Fruit fly (Drosophila melanogaster): ENCODE measurements around the gene Sgp.
A peak's percentile ranks its signal among the peaks of the same experiment; 100 is the strongest.

Gene Sgp

dm6 chr2L:8538449-8539050, 19.1 kb downstream of the Sgp start:
- TF ChIP-seq CG17806 (tag; optimal IDR thresholded peaks at IDR 0.05), result no peak
- no peak for TF ChIP-seq CG13204 (GFP tag; optimal IDR thresholded peaks at IDR 0.05)

dm6 chr2L:8541469-8542233, 22.2 kb downstream of the Sgp start, which contains the start of gene Sema1a:
Sema1a (plus strand) TSS chr2L:8542147.
- TF ChIP-seq CG32121 (GFP tag; IDR thresholded peaks at IDR 0.05), result peak; percentile 56; the same call in 1 of the 2 replicates
- no peak for TF ChIP-seq fd96Ca (GFP tag; IDR thresholded peaks at IDR 0.05)
- TF ChIP-seq CG10348 (GFP tag; IDR thresholded peaks at IDR 0.05), result no peak
- peak; percentile 26 for TF ChIP-seq CG17806 (tag; optimal IDR thresholded peaks at IDR 0.05)
- peak; percentile 44 for TF ChIP-seq D1 (tag; optimal IDR thresholded peaks at IDR 0.05)
- TF ChIP-seq EcR (GFP tag; optimal IDR thresholded peaks at IDR 0.05), result no peak
- peak; percentile 71 for TF ChIP-seq Snoo (tag; optimal IDR thresholded peaks at IDR 0.05)
- TF ChIP-seq CG13204 (GFP tag; optimal IDR thresholded peaks at IDR 0.05), result no peak
- TF ChIP-seq CG4496 (GFP tag; IDR thresholded peaks at IDR 0.05), result peak; percentile 74; the same call in 2 of the 3 replicates
- TF ChIP-seq CG9948 (tag; optimal IDR thresholded peaks at IDR 0.05), result peak; percentile 39
- peak; percentile 44 for TF ChIP-seq CG14655 (GFP tag; optimal IDR thresholded peaks at IDR 0.05)
- TF ChIP-seq CG15710 (tag; optimal IDR thresholded peaks at IDR 0.05), result peak; percentile 9
- peak; percentile 53 for TF ChIP-seq CG8159 (tag; optimal IDR thresholded peaks at IDR 0.05)
- peak; percentile 71 for TF ChIP-seq Ets98B (GFP tag; IDR thresholded peaks at IDR 0.05)
- TF ChIP-seq Pif1B (GFP tag; optimal IDR thresholded peaks at IDR 0.05), result peak; percentile 24
- TF ChIP-seq rn (GFP tag; IDR thresholded peaks at IDR 0.05), result no peak
- peak; percentile 49 for TF ChIP-seq CG34367 (tag; optimal IDR thresholded peaks at IDR 0.05)
- peak; percentile 51 for TF ChIP-seq CG8301 (tag; optimal IDR thresholded peaks at IDR 0.05)
- TF ChIP-seq CG12605 (GFP tag; IDR thresholded peaks at IDR 0.05), result peak; percentile 74
- peak; percentile 19 for TF ChIP-seq Pif1A (GFP tag; optimal IDR thresholded peaks at IDR 0.05)
- no peak for TF ChIP-seq gl (tag; optimal IDR thresholded peaks at IDR 0.05)

dm6 chr2L:8542234-8542572, 22.7 kb downstream of the Sgp start:
- TF ChIP-seq Pif1A (GFP tag; optimal IDR thresholded peaks at IDR 0.05) (no peak), CG34367 (tag; optimal IDR thresholded peaks at IDR 0.05) (no peak), Ets98B (GFP tag; IDR thresholded peaks at IDR 0.05) (no peak), CG12605 (GFP tag; IDR thresholded peaks at IDR 0.05) (no peak)

dm6 chr2L:8542639-8543038, 23.1 kb downstream of the Sgp start:
- TF ChIP-seq fd96Ca (GFP tag; IDR thresholded peaks at IDR 0.05) (no peak), CG13204 (GFP tag; optimal IDR thresholded peaks at IDR 0.05) (no peak), Pif1B (GFP tag; optimal IDR thresholded peaks at IDR 0.05) (no peak), Ets98B (GFP tag; IDR thresholded peaks at IDR 0.05) (no peak), rn (GFP tag; IDR thresholded peaks at IDR 0.05) (no peak), EcR (GFP tag; optimal IDR thresholded peaks at IDR 0.05) (no peak), CG15710 (tag; optimal IDR thresholded peaks at IDR 0.05) (no peak), CG17806 (tag; optimal IDR thresholded peaks at IDR 0.05) (no peak), CG9948 (tag; optimal IDR thresholded peaks at IDR 0.05) (no peak), gl (tag; optimal IDR thresholded peaks at IDR 0.05) (no peak), D1 (tag; optimal IDR thresholded peaks at IDR 0.05) (no peak), CG12605 (GFP tag; IDR thresholded peaks at IDR 0.05) (no peak), CG32121 (GFP tag; IDR thresholded peaks at IDR 0.05) (no peak)

- TF ChIP-seq D1 (tag; optimal IDR thresholded peaks at IDR 0.05) (peak; percentile 36), Ets98B (GFP tag; IDR thresholded peaks at IDR 0.05) (no peak), CG4496 (GFP tag; IDR thresholded peaks at IDR 0.05) (peak; percentile 69), CG32121 (GFP tag; IDR thresholded peaks at IDR 0.05) (peak; percentile 40; the same call in 1 of the 2 replicates)
Measured at dm6 chr2L:8543102-8543501, 23.6 kb downstream of the Sgp start.

- peak; percentile 20; the same call in 1 of the 2 replicates for TF ChIP-seq Ets98B (GFP tag; IDR thresholded peaks at IDR 0.05)
- no peak for TF ChIP-seq CG32121 (GFP tag; IDR thresholded peaks at IDR 0.05)
Measured at dm6 chr2L:8543731-8544359, 24.4 kb downstream of the Sgp start.

dm6 chr2L:8544636-8545035, 25.1 kb downstream of the Sgp start:
- no peak for TF ChIP-seq CG10348 (GFP tag; IDR thresholded peaks at IDR 0.05)
- no peak for TF ChIP-seq EcR (GFP tag; optimal IDR thresholded peaks at IDR 0.05)
- TF ChIP-seq Ets98B (GFP tag; IDR thresholded peaks at IDR 0.05), result no peak
- no peak for TF ChIP-seq Pif1B (GFP tag; optimal IDR thresholded peaks at IDR 0.05)
- TF ChIP-seq Snoo (tag; optimal IDR thresholded peaks at IDR 0.05), result no peak
- no peak for TF ChIP-seq CG8159 (tag; optimal IDR thresholded peaks at IDR 0.05)
- TF ChIP-seq CG15710 (tag; optimal IDR thresholded peaks at IDR 0.05), result no peak
- no peak for TF ChIP-seq CG32121 (GFP tag; IDR thresholded peaks at IDR 0.05)
- no peak for TF ChIP-seq CG34367 (tag; optimal IDR thresholded peaks at IDR 0.05)
- no peak for TF ChIP-seq Pif1A (GFP tag; optimal IDR thresholded peaks at IDR 0.05)
- no peak for TF ChIP-seq D1 (tag; optimal IDR thresholded peaks at IDR 0.05)
- TF ChIP-seq CG14655 (GFP tag; optimal IDR thresholded peaks at IDR 0.05), result no peak
- no peak for TF ChIP-seq CG13204 (GFP tag; optimal IDR thresholded peaks at IDR 0.05)
- TF ChIP-seq CG12605 (GFP tag; IDR thresholded peaks at IDR 0.05), result no peak
- no peak for TF ChIP-seq CG17806 (tag; optimal IDR thresholded peaks at IDR 0.05)
- no peak for TF ChIP-seq CG8301 (tag; optimal IDR thresholded peaks at IDR 0.05)
- TF ChIP-seq fd96Ca (GFP tag; IDR thresholded peaks at IDR 0.05), result no peak
- TF ChIP-seq rn (GFP tag; IDR thresholded peaks at IDR 0.05), result no peak
